Worm (Caenorhabditis elegans) whole organism, young adult: ENCODE results near the gene F17C11.6.

ENCODE experiments used
- B0019.2 ChIP-seq: fragments of 200-800 bp; sonication (Bioruptor generic); conservative IDR thresholded peaks from 2 replicates; pipeline ENCODE4 v1.3.6; 2022; ENCODE audit warnings: missing genetic modification reagents, missing genetic modification characterization, missing compliant biosample characterization
- F39B2.1 ChIP-seq: fragments of 200-800 bp; sonication (Bioruptor generic); IDR thresholded peaks from 2 replicates; pipeline ENCODE4 v1.3.6; 2022; ENCODE audit warnings: missing genetic modification reagents, missing genetic modification characterization, missing compliant biosample characterization
- F52B5.7 ChIP-seq: sonication (generic microtip); optimal IDR thresholded peaks from 2 replicates; lab custom pipeline; 2016; ENCODE audit warnings: mild to moderate bottlenecking, missing genetic modification characterization, missing compliant biosample characterization
- F57A8.1 ChIP-seq: fragments of 200-800 bp; sonication (Bioruptor generic); optimal IDR thresholded peaks from 2 replicates; lab custom pipeline; 2018; ENCODE audit warnings: mild to moderate bottlenecking, missing genetic modification characterization, moderate library complexity, missing compliant biosample characterization
- K12H6.12 ChIP-seq: fragments of 200-800 bp; sonication (Bioruptor generic); optimal IDR thresholded peaks from 2 replicates; lab custom pipeline; 2018; ENCODE audit warnings: mild to moderate bottlenecking, missing genetic modification characterization, missing compliant biosample characterization
- Y56A3A.18 ChIP-seq: fragments of 200-800 bp; sonication (Bioruptor generic); IDR thresholded peaks from 2 replicates; pipeline ENCODE4 v1.3.6; 2022; ENCODE audit warnings: missing genetic modification reagents, missing genetic modification characterization, missing compliant biosample characterization
- Y79H2A.3 ChIP-seq: fragments of 200-800 bp; sonication (Bioruptor generic); conservative IDR thresholded peaks from 2 replicates; pipeline ENCODE4 v1.3.6; 2022; ENCODE audit warnings: missing genetic modification reagents, missing genetic modification characterization, missing compliant biosample characterization
- Y95B8A.8 ChIP-seq: fragments of 200-800 bp; sonication (Bioruptor generic); IDR thresholded peaks from 2 replicates; pipeline ENCODE4 v1.3.6; 2022; ENCODE audit warnings: missing genetic modification reagents, missing genetic modification characterization, missing compliant biosample characterization
- ama-1 ChIP-seq, 3 experiments: fragments of 150-350 bp in 1 of 3; sonication (generic microtip) in 2 of 3; optimal IDR thresholded peaks; 2 replicates each; lab custom pipeline; 2014 to 2018; ENCODE audit warnings: missing biosample characterization in 2 of 3, missing genetic modification characterization in 2 of 3, missing genetic modification reagents in 2 of 3
- aptf-2 ChIP-seq: fragments of 200-800 bp; sonication (Bioruptor generic); conservative IDR thresholded peaks from 2 replicates; pipeline ENCODE4 v1.3.6; 2022; ENCODE audit warnings: missing genetic modification reagents, missing genetic modification characterization, missing compliant biosample characterization
- aptf-3 ChIP-seq: fragments of 200-800 bp; sonication (Bioruptor generic); IDR thresholded peaks from 2 replicates; pipeline ENCODE4 v1.3.6; 2022; ENCODE audit warnings: missing genetic modification characterization, missing compliant biosample characterization
- atf-7 ChIP-seq: sonication (generic microtip); optimal IDR thresholded peaks from 2 replicates; lab custom pipeline; 2017; ENCODE audit warnings: mild to moderate bottlenecking, missing genetic modification characterization, missing compliant biosample characterization
- athp-1 ChIP-seq: sonication (generic microtip); optimal IDR thresholded peaks from 2 replicates; lab custom pipeline; 2017; ENCODE audit warnings: mild to moderate bottlenecking, missing genetic modification characterization, missing compliant biosample characterization
- attf-3 ChIP-seq: fragments of 200-800 bp; sonication (Bioruptor generic); conservative IDR thresholded peaks from 2 replicates; pipeline ENCODE4 v1.3.6; 2022; ENCODE audit warnings: missing genetic modification reagents, missing genetic modification characterization, missing compliant biosample characterization
- cebp-2 ChIP-seq: fragments of 200-800 bp; sonication (Bioruptor generic); IDR thresholded peaks from 2 replicates; pipeline ENCODE4 v1.3.6; 2022; ENCODE audit warnings: missing genetic modification characterization, missing compliant biosample characterization
- ceh-40 ChIP-seq: fragments of 200-800 bp; sonication (Bioruptor generic); IDR thresholded peaks from 2 replicates; pipeline ENCODE4 v1.3.6; 2022; ENCODE audit warnings: missing genetic modification characterization, missing compliant biosample characterization
- chd-7 ChIP-seq: sonication (generic microtip); optimal IDR thresholded peaks from 2 replicates; lab custom pipeline; 2016; ENCODE audit warnings: mild to moderate bottlenecking, missing genetic modification characterization, moderate library complexity, missing compliant biosample characterization
- dpff-1 ChIP-seq: sonication (generic microtip); optimal IDR thresholded peaks from 2 replicates; lab custom pipeline; 2017; ENCODE audit warnings: mild to moderate bottlenecking, missing genetic modification characterization, missing compliant biosample characterization
- efl-1 ChIP-seq: fragments of 150-350 bp; optimal IDR thresholded peaks from 2 replicates; lab custom pipeline; 2014; ENCODE audit warnings: missing biosample characterization, missing genetic modification reagents, missing genetic modification characterization
- egl-18 ChIP-seq: fragments of 200-800 bp; sonication (Bioruptor generic); IDR thresholded peaks from 2 replicates; pipeline ENCODE4 v1.3.6; 2022; ENCODE audit warnings: missing genetic modification reagents, missing genetic modification characterization, missing compliant biosample characterization
- ekl-4 ChIP-seq: fragments of 200-800 bp; sonication (Bioruptor generic); IDR thresholded peaks from 2 replicates; pipeline ENCODE4 v1.3.6; 2022; ENCODE audit warnings: missing genetic modification reagents, missing genetic modification characterization, missing compliant biosample characterization
- gei-17 ChIP-seq: fragments of 200-800 bp; sonication (Bioruptor generic); optimal IDR thresholded peaks from 2 replicates; lab custom pipeline; 2018; ENCODE audit warnings: mild to moderate bottlenecking, missing genetic modification characterization, missing compliant biosample characterization
- him-1 ChIP-seq: sonication (generic microtip); optimal IDR thresholded peaks from 2 replicates; lab custom pipeline; 2016; ENCODE audit warnings: missing genotype, missing genetic modification reagents, missing genetic modification characterization, missing compliant biosample characterization
- hmg-1.2 ChIP-seq: fragments of 200-800 bp; sonication (Bioruptor generic); IDR thresholded peaks from 2 replicates; pipeline ENCODE4 v1.3.6; 2022; ENCODE audit warnings: missing genetic modification reagents, missing genetic modification characterization, missing compliant biosample characterization
- hmg-20 ChIP-seq: fragments of 200-800 bp; sonication (Bioruptor generic); IDR thresholded peaks from 2 replicates; pipeline ENCODE4 v1.3.6; 2022; ENCODE audit warnings: missing genetic modification reagents, missing genetic modification characterization, missing compliant biosample characterization
- lag-1 ChIP-seq: fragments of 200-800 bp; sonication (Bioruptor generic); IDR thresholded peaks from 2 replicates; pipeline ENCODE4 v1.3.6; 2022; ENCODE audit warnings: missing genetic modification reagents, missing genetic modification characterization, missing compliant biosample characterization
- let-526 ChIP-seq: fragments of 200-800 bp; sonication (Bioruptor generic); IDR thresholded peaks from 2 replicates; pipeline ENCODE4 v1.3.6; 2022; ENCODE audit warnings: missing genetic modification reagents, missing genetic modification characterization, missing compliant biosample characterization
- let-607 ChIP-seq, 2 experiments: fragments of 200-800 bp in 1 of 2; sonication (Bioruptor generic) in 1 of 2; sonication (generic microtip) in 1 of 2; optimal IDR thresholded peaks; 2 replicates each; lab custom pipeline; 2016 to 2018; ENCODE audit warnings: mild to moderate bottlenecking in 2 of 2, missing compliant biosample characterization in 2 of 2, missing genetic modification characterization in 2 of 2, moderate library complexity in 2 of 2, missing genotype in 1 of 2
- lin-26 ChIP-seq: fragments of 200-800 bp; sonication (Bioruptor generic); IDR thresholded peaks from 2 replicates; pipeline ENCODE4 v1.3.6; 2022; ENCODE audit warnings: missing genetic modification reagents, missing genetic modification characterization, missing compliant biosample characterization
- lin-35 ChIP-seq, 3 experiments: fragments of 150-350 bp in 2 of 3; sonication (generic microtip) in 1 of 3; optimal IDR thresholded peaks; 2 replicates each; lab custom pipeline; 2014 to 2018; ENCODE audit warnings: missing biosample characterization in 3 of 3, missing genetic modification characterization in 3 of 3, missing genetic modification reagents in 3 of 3
- lin-40 ChIP-seq: sonication (generic microtip); optimal IDR thresholded peaks from 2 replicates; lab custom pipeline; 2016; ENCODE audit warnings: missing genetic modification characterization, mild to moderate bottlenecking, missing compliant biosample characterization, missing genotype, missing genetic modification reagents
- lir-1 ChIP-seq: fragments of 200-800 bp; sonication (Bioruptor generic); conservative IDR thresholded peaks from 2 replicates; pipeline ENCODE4 v1.3.6; 2022; ENCODE audit warnings: missing genetic modification reagents, missing genetic modification characterization, missing compliant biosample characterization
- lsl-1 ChIP-seq: fragments of 200-800 bp; sonication (Bioruptor generic); optimal IDR thresholded peaks from 2 replicates; lab custom pipeline; 2018; ENCODE audit warnings: mild to moderate bottlenecking, missing genetic modification characterization, moderate library complexity, missing compliant biosample characterization
- madf-6 ChIP-seq: fragments of 200-800 bp; sonication (Bioruptor generic); IDR thresholded peaks from 2 replicates; pipeline ENCODE4 v1.3.6; 2022; ENCODE audit warnings: missing genetic modification reagents, missing genetic modification characterization, missing compliant biosample characterization
- madf-8 ChIP-seq: fragments of 200-800 bp; sonication (Bioruptor generic); conservative IDR thresholded peaks from 2 replicates; pipeline ENCODE4 v1.3.6; 2022; ENCODE audit warnings: missing genetic modification reagents, missing genetic modification characterization, missing compliant biosample characterization
- nhr-179 ChIP-seq: sonication (generic microtip); optimal IDR thresholded peaks from 2 replicates; lab custom pipeline; 2016; ENCODE audit warnings: mild to moderate bottlenecking, missing genetic modification characterization, missing compliant biosample characterization
- pha-4 ChIP-seq: fragments of 150-350 bp; sonication (generic microtip); optimal IDR thresholded peaks from 2 replicates; lab custom pipeline; 2014; ENCODE audit warnings: missing biosample characterization, missing genetic modification reagents, missing genetic modification characterization
- repo-1 ChIP-seq: sonication (generic microtip); optimal IDR thresholded peaks from 2 replicates; lab custom pipeline; 2017; ENCODE audit warnings: mild to moderate bottlenecking, missing genetic modification characterization, missing compliant biosample characterization
- sdz-38 ChIP-seq: sonication (generic microtip); optimal IDR thresholded peaks from 2 replicates; lab custom pipeline; 2016; ENCODE audit warnings: missing genotype, missing genetic modification characterization, missing compliant biosample characterization
- snpc-3.4 ChIP-seq: sonication (generic microtip); optimal IDR thresholded peaks from 2 replicates; lab custom pipeline; 2017; ENCODE audit warnings: missing genetic modification characterization, mild to moderate bottlenecking, missing compliant biosample characterization, antibody characterized with exemption, moderate library complexity, missing genotype, missing genetic modification reagents
- somi-1 ChIP-seq: fragments of 200-800 bp; sonication (Bioruptor generic); optimal IDR thresholded peaks from 2 replicates; lab custom pipeline; 2018; ENCODE audit warnings: mild to moderate bottlenecking, missing genetic modification characterization, missing compliant biosample characterization
- tbp1 ChIP-seq: fragments of 200-800 bp; sonication (Bioruptor generic); optimal IDR thresholded peaks from 2 replicates; lab custom pipeline; 2018; ENCODE audit warnings: mild to moderate bottlenecking, missing genetic modification characterization, missing compliant biosample characterization
- ztf-18 ChIP-seq: sonication (generic microtip); optimal IDR thresholded peaks from 2 replicates; lab custom pipeline; 2016; ENCODE audit warnings: missing genotype, mild to moderate bottlenecking, missing genetic modification characterization, missing compliant biosample characterization
- ztf-6 ChIP-seq: fragments of 200-800 bp; sonication (Bioruptor generic); IDR thresholded peaks from 2 replicates; pipeline ENCODE4 v1.3.6; 2022; ENCODE audit warnings: missing genetic modification reagents, missing genetic modification characterization, missing compliant biosample characterization

The F17C11.6 gene

ce11 chrV:10947930-10948329 lies 7.0 kb upstream of the F17C11.6 start, which contains the start of gene F17C11.2:
Gene F17C11.2, plus strand, starts transcription at chrV:10948230.
- TF ChIP-seq chd-7 (no peak), snpc-3.4 (tag; lab: Kevin White, UChicago) (no peak), pha-4 (tag; lab: Kevin White, UChicago) (no peak), sdz-38 (tag; lab: Kevin White, UChicago) (no peak), hmg-1.2 (GFP tag; lab: Robert Waterston, UW) (no peak), tbp1 (GFP tag; lab: Kevin White, UChicago) (no peak), lin-40 (no peak), aptf-2 (GFP tag; lab: Robert Waterston, UW) (no peak), somi-1 (GFP tag; lab: Kevin White, UChicago) (no peak), lag-1 (GFP tag; lab: Robert Waterston, UW) (no peak), lir-1 (GFP tag; lab: Robert Waterston, UW) (no peak), gei-17 (GFP tag; lab: Kevin White, UChicago) (no peak), ztf-6 (no peak), egl-18 (GFP tag; lab: Robert Waterston, UW) (no peak), lsl-1 (GFP tag; lab: Kevin White, UChicago) (no peak), let-526 (GFP tag; lab: Robert Waterston, UW) (no peak), repo-1 (tag; lab: Kevin White, UChicago) (no peak), let-607 (tag; optimal IDR thresholded peaks at IDR 0.05; lab: Kevin White, UChicago) (no peak), lin-26 (no peak)

ce11 chrV:10949511-10949910 lies 5.4 kb upstream of the F17C11.6 start, which contains the start of gene col-153:
Gene col-153, plus strand, starts transcription at chrV:10949811.
- TF ChIP-seq lin-35 (GFP tag; optimal IDR thresholded peaks at IDR 0.05; lab: Kevin White, UChicago): no peak
- TF ChIP-seq ztf-6: no peak
- TF ChIP-seq cebp-2: no peak
- TF ChIP-seq ama-1 (optimal IDR thresholded peaks at IDR 0.05; lab: Kevin White, UChicago): no peak
- no peak for TF ChIP-seq ama-1 (GFP tag; optimal IDR thresholded peaks at IDR 0.05; lab: Kevin White, UChicago)
- no peak for TF ChIP-seq aptf-3 (GFP tag; lab: Robert Waterston, UW)
- no peak for TF ChIP-seq madf-8
- TF ChIP-seq athp-1: no peak
- TF ChIP-seq nhr-179 (tag; lab: Kevin White, UChicago): no peak
- TF ChIP-seq F52B5.7 (tag; lab: Kevin White, UChicago): no peak
- no peak for TF ChIP-seq attf-3 (GFP tag; lab: Robert Waterston, UW)
- no peak for TF ChIP-seq Y95B8A.8 (GFP tag; lab: Robert Waterston, UW)
- TF ChIP-seq atf-7 (tag; lab: Kevin White, UChicago): no peak

- TF ChIP-seq madf-6 (0 out of 2 replicates have a peak, but pooled peaks have one; percentile 13), Y56A3A.18 (no peak), athp-1 (no peak), hmg-1.2 (GFP tag; lab: Robert Waterston, UW) (peak; percentile 53; the same call in 1 of the 2 replicates), F39B2.1 (GFP tag; lab: Robert Waterston, UW) (no peak), F57A8.1 (GFP tag; lab: Kevin White, UChicago) (no peak), nhr-179 (tag; lab: Kevin White, UChicago) (no peak), efl-1 (GFP tag; lab: Kevin White, UChicago) (no peak), dpff-1 (no peak), sdz-38 (tag; lab: Kevin White, UChicago) (no peak), lin-26 (peak; percentile 66; the same call in 1 of the 2 replicates), ztf-18 (tag; lab: Kevin White, UChicago) (peak; percentile 31), cebp-2 (no peak), Y79H2A.3 (GFP tag; lab: Robert Waterston, UW) (no peak), let-526 (GFP tag; lab: Robert Waterston, UW) (0 out of 2 replicates have a peak, but pooled peaks have one; percentile 68), ekl-4 (GFP tag; lab: Robert Waterston, UW) (peak; percentile 40; the same call in 1 of the 2 replicates), him-1 (no peak), F52B5.7 (tag; lab: Kevin White, UChicago) (no peak), gei-17 (GFP tag; lab: Kevin White, UChicago) (peak; percentile 2), K12H6.12 (tag; lab: Kevin White, UChicago) (peak; percentile 66), ceh-40 (no peak), B0019.2 (GFP tag; lab: Robert Waterston, UW) (no peak), lin-35 (GFP tag; optimal IDR thresholded peaks at IDR 0.05; lab: Kevin White, UChicago) (no peak), hmg-20 (GFP tag; lab: Robert Waterston, UW) (no peak)
Observed at ce11 chrV:10951655-10952278, 3.2 kb upstream of the F17C11.6 start, which contains the start of gene F17C11.4. Gene F17C11.4, plus strand, starts transcription at chrV:10951860.
